Fruit fly (Drosophila melanogaster): ENCODE measurements around the gene Rsf1.

Gene Rsf1

dm6 chr2L:10263830-10264634 lies 678 bp upstream of the Rsf1 start, which contains the start of gene REPTOR-BP:
Gene REPTOR-BP (plus strand): TSS chr2L:10264125.
- peak; percentile 8 for TF ChIP-seq Snoo (tag; optimal IDR thresholded peaks at IDR 0.05)
- no peak for TF ChIP-seq CG34367 (tag; optimal IDR thresholded peaks at IDR 0.05)

dm6 chr2L:10261774-10262173 lies 1.6 kb downstream of the Rsf1 start:
- TF ChIP-seq CG10348 (GFP tag; IDR thresholded peaks at IDR 0.05) (no peak), Pif1A (GFP tag; optimal IDR thresholded peaks at IDR 0.05) (no peak), CG9948 (tag; optimal IDR thresholded peaks at IDR 0.05) (no peak), CG34367 (tag; optimal IDR thresholded peaks at IDR 0.05) (no peak), Ets98B (GFP tag; IDR thresholded peaks at IDR 0.05) (no peak), CG8301 (tag; optimal IDR thresholded peaks at IDR 0.05) (no peak), gl (tag; optimal IDR thresholded peaks at IDR 0.05) (no peak), CG4496 (GFP tag; IDR thresholded peaks at IDR 0.05) (no peak), Pif1B (GFP tag; optimal IDR thresholded peaks at IDR 0.05) (no peak), rn (GFP tag; IDR thresholded peaks at IDR 0.05) (no peak), CG17806 (tag; optimal IDR thresholded peaks at IDR 0.05) (no peak)

dm6 chr2L:10260750-10261493 lies 2.4 kb downstream of the Rsf1 start, which contains the start of gene Pten:
Gene Pten (minus strand): TSS chr2L:10261049.
- TF ChIP-seq Snoo (tag; optimal IDR thresholded peaks at IDR 0.05) (peak; percentile 16), gl (tag; optimal IDR thresholded peaks at IDR 0.05) (no peak), fd96Ca (GFP tag; IDR thresholded peaks at IDR 0.05) (no peak), CG9948 (tag; optimal IDR thresholded peaks at IDR 0.05) (peak; percentile 55), CG17806 (tag; optimal IDR thresholded peaks at IDR 0.05) (peak; percentile 49), CG4496 (GFP tag; IDR thresholded peaks at IDR 0.05) (no peak), CG34367 (tag; optimal IDR thresholded peaks at IDR 0.05) (no peak), Pif1A (GFP tag; optimal IDR thresholded peaks at IDR 0.05) (peak; percentile 53), CG10348 (GFP tag; IDR thresholded peaks at IDR 0.05) (no peak), rn (GFP tag; IDR thresholded peaks at IDR 0.05) (no peak), CG14655 (GFP tag; optimal IDR thresholded peaks at IDR 0.05) (no peak), EcR (GFP tag; optimal IDR thresholded peaks at IDR 0.05) (no peak), Pif1B (GFP tag; optimal IDR thresholded peaks at IDR 0.05) (peak; percentile 14), Ets98B (GFP tag; IDR thresholded peaks at IDR 0.05) (no peak; the same call in 1 of the 2 replicates), CG15710 (tag; optimal IDR thresholded peaks at IDR 0.05) (peak; percentile 23), CG8301 (tag; optimal IDR thresholded peaks at IDR 0.05) (peak; percentile 60), CG13204 (GFP tag; optimal IDR thresholded peaks at IDR 0.05) (no peak), D1 (tag; optimal IDR thresholded peaks at IDR 0.05) (no peak), CG12605 (GFP tag; IDR thresholded peaks at IDR 0.05) (peak; percentile 74; the same call in 1 of the 2 replicates), CG8159 (tag; optimal IDR thresholded peaks at IDR 0.05) (no peak), CG32121 (GFP tag; IDR thresholded peaks at IDR 0.05) (peak; percentile 64)

dm6 chr2L:10259960-10260749 lies 3.2 kb downstream of the Rsf1 start:
- no peak for TF ChIP-seq CG34367 (tag; optimal IDR thresholded peaks at IDR 0.05)
- TF ChIP-seq CG17806 (tag; optimal IDR thresholded peaks at IDR 0.05), result no peak
- no peak for TF ChIP-seq CG8301 (tag; optimal IDR thresholded peaks at IDR 0.05)
- TF ChIP-seq gl (tag; optimal IDR thresholded peaks at IDR 0.05), result no peak
- no peak for TF ChIP-seq CG12605 (GFP tag; IDR thresholded peaks at IDR 0.05)
- no peak for TF ChIP-seq EcR (GFP tag; optimal IDR thresholded peaks at IDR 0.05)
- no peak for TF ChIP-seq CG32121 (GFP tag; IDR thresholded peaks at IDR 0.05)
- no peak for TF ChIP-seq Pif1A (GFP tag; optimal IDR thresholded peaks at IDR 0.05)
- TF ChIP-seq CG13204 (GFP tag; optimal IDR thresholded peaks at IDR 0.05), result no peak
- no peak; the same call in 2 of the 3 replicates for TF ChIP-seq CG4496 (GFP tag; IDR thresholded peaks at IDR 0.05)
- TF ChIP-seq CG9948 (tag; optimal IDR thresholded peaks at IDR 0.05), result no peak
- no peak for TF ChIP-seq Ets98B (GFP tag; IDR thresholded peaks at IDR 0.05)
- TF ChIP-seq rn (GFP tag; IDR thresholded peaks at IDR 0.05), result no peak
- TF ChIP-seq CG8159 (tag; optimal IDR thresholded peaks at IDR 0.05), result no peak
- TF ChIP-seq Pif1B (GFP tag; optimal IDR thresholded peaks at IDR 0.05), result no peak
- no peak for TF ChIP-seq fd96Ca (GFP tag; IDR thresholded peaks at IDR 0.05)
- TF ChIP-seq CG15710 (tag; optimal IDR thresholded peaks at IDR 0.05), result no peak
- no peak for TF ChIP-seq D1 (tag; optimal IDR thresholded peaks at IDR 0.05)
- TF ChIP-seq CG10348 (GFP tag; IDR thresholded peaks at IDR 0.05), result no peak
- TF ChIP-seq Snoo (tag; optimal IDR thresholded peaks at IDR 0.05), result no peak

- no peak for TF ChIP-seq CG4496 (GFP tag; IDR thresholded peaks at IDR 0.05)
- TF ChIP-seq CG12605 (GFP tag; IDR thresholded peaks at IDR 0.05), result no peak
- no peak for TF ChIP-seq Pif1B (GFP tag; optimal IDR thresholded peaks at IDR 0.05)
- no peak for TF ChIP-seq CG8301 (tag; optimal IDR thresholded peaks at IDR 0.05)
- TF ChIP-seq D1 (tag; optimal IDR thresholded peaks at IDR 0.05), result peak; percentile 67
- TF ChIP-seq Pif1A (GFP tag; optimal IDR thresholded peaks at IDR 0.05), result no peak
- TF ChIP-seq CG14655 (GFP tag; optimal IDR thresholded peaks at IDR 0.05), result no peak
- TF ChIP-seq CG13204 (GFP tag; optimal IDR thresholded peaks at IDR 0.05), result no peak
- no peak for TF ChIP-seq CG15710 (tag; optimal IDR thresholded peaks at IDR 0.05)
These were observed 7.6 kb downstream of the Rsf1 start, which contains the start of gene CG5676 for dm6 chr2L:10255725-10256158. Gene CG5676 (minus strand): TSS chr2L:10255891.

Data from whole organism, pupa.